Worm (Caenorhabditis elegans) whole organism, early embryonic: ENCODE results near the gene C13G5.2.

Experiments used
- B0310.2 ChIP-seq: sonication (generic microtip); optimal IDR thresholded peaks from 2 replicates; lab custom pipeline; 2016; ENCODE audit warnings: mild to moderate bottlenecking, missing genetic modification characterization, missing compliant biosample characterization
- ama-1 ChIP-seq: fragments of 150-350 bp; optimal IDR thresholded peaks from 2 replicates; lab custom pipeline; 2014
- ceh-36 ChIP-seq: sonication (generic microtip); optimal IDR thresholded peaks from 2 replicates; lab custom pipeline; 2016; ENCODE audit warnings: missing genetic modification characterization, inconsistent platforms, missing compliant biosample characterization
- scrt-1 ChIP-seq: fragments of 200-800 bp; sonication (Bioruptor generic); IDR thresholded peaks from 2 replicates; pipeline ENCODE4 v1.3.6; 2022; ENCODE audit warnings: missing genetic modification characterization, missing compliant biosample characterization
- tbx-37 ChIP-seq: fragments of 200-800 bp; sonication (Bioruptor generic); conservative IDR thresholded peaks from 2 replicates; pipeline ENCODE4 v1.3.6; 2022; ENCODE audit warnings: missing genetic modification reagents, missing genetic modification characterization, missing compliant biosample characterization

DNA sequence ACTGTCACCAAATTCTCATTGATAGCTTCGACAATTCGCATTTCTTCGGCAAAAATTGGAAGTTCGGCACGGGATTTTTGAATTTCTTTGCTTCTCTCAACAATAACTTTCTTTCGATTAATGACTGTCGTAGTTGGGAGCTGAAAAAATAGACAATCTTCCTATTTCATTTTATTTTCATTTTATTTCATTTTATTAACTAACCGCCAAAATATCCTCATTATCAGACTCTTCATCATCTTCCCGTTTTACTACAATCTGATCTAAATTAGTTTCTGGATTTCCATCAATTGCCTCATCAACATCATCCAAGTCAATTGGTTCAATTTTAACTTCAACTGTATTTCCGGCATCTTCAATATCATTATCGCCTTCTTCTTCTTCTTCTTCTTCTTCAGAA, 4.7 kb downstream of the C13G5.2 start:
- TF ChIP-seq ama-1 (lab: Kevin White, UChicago): no peak
- TF ChIP-seq scrt-1 (GFP tag; lab: Robert Waterston, UW): no peak
- TF ChIP-seq tbx-37: no peak
- TF ChIP-seq B0310.2: no peak
- TF ChIP-seq ceh-36 (tag; lab: Kevin White, UChicago): no peak
